Fruit fly (Drosophila melanogaster): Measurements from ENCODE around the gene Or10a.
A peak's percentile ranks its signal among the peaks of the same experiment; 100 is the strongest.

Or10a gene

dm6 chrX:11379139-11379538, 38.1 kb downstream of the Or10a start (continued):
- TF ChIP-seq lbe (GFP tag; optimal IDR thresholded peaks at IDR 0.05) (no peak), tna (GFP tag; IDR thresholded peaks at IDR 0.05; ENCODE audit: partially characterized antibody) (no peak), CG7786 (GFP tag; optimal IDR thresholded peaks at IDR 0.05) (no peak), Ssrp (tag; optimal IDR thresholded peaks at IDR 0.05) (no peak), CG4424 (GFP tag; optimal IDR thresholded peaks at IDR 0.05) (no peak), CG9817 (tag; optimal IDR thresholded peaks at IDR 0.05) (peak; percentile 52), Oli (tag; optimal IDR thresholded peaks at IDR 0.05) (peak; percentile 7), aop (GFP tag; IDR thresholded peaks at IDR 0.05) (no peak), CG6813 (GFP tag; optimal IDR thresholded peaks at IDR 0.05) (peak; percentile 19), sqz (GFP tag; optimal IDR thresholded peaks at IDR 0.05) (peak; percentile 3), CoRest (tag; optimal IDR thresholded peaks at IDR 0.05) (peak; percentile 41), CG18619 (GFP tag; optimal IDR thresholded peaks at IDR 0.05) (peak; percentile 14), CG11504 (tag; optimal IDR thresholded peaks at IDR 0.05) (peak; percentile 67), vfl (GFP tag; optimal IDR thresholded peaks at IDR 0.05) (no peak), tap (tag; optimal IDR thresholded peaks at IDR 0.05) (peak; percentile 57), Doc3 (GFP tag; IDR thresholded peaks at IDR 0.05; ENCODE audit: partially characterized antibody) (no peak), CG3281 (GFP tag; optimal IDR thresholded peaks at IDR 0.05) (peak; percentile 63), pum (GFP tag; optimal IDR thresholded peaks at IDR 0.05) (peak; percentile 0), Sox102F (GFP tag; optimal IDR thresholded peaks at IDR 0.05) (peak; percentile 44), CG6689 (GFP tag; IDR thresholded peaks at IDR 0.05) (peak; percentile 49), CG16815 (GFP tag; optimal IDR thresholded peaks at IDR 0.05) (no peak), en (GFP tag; optimal IDR thresholded peaks at IDR 0.05) (no peak), CG5245 (GFP tag; optimal IDR thresholded peaks at IDR 0.05) (no peak), ftz-f1 (GFP tag; optimal IDR thresholded peaks at IDR 0.05) (no peak), Xrp1 (GFP tag; IDR thresholded peaks at IDR 0.05) (peak; percentile 55; the same call in 1 of the 2 replicates), CG13624 (GFP tag; optimal IDR thresholded peaks at IDR 0.05) (peak; percentile 46), pb (GFP tag; optimal IDR thresholded peaks at IDR 0.05) (no peak), sc (optimal IDR thresholded peaks at IDR 0.05) (no peak), sc (GFP tag; optimal IDR thresholded peaks at IDR 0.05) (no peak), CG7271 (tag; optimal IDR thresholded peaks at IDR 0.05) (no peak), CG18476 (GFP tag; optimal IDR thresholded peaks at IDR 0.05) (no peak), unpg (GFP tag; optimal IDR thresholded peaks at IDR 0.05) (peak; percentile 58), CG10431 (GFP tag; optimal IDR thresholded peaks at IDR 0.05) (no peak), BtbVII (GFP tag; optimal IDR thresholded peaks at IDR 0.05) (no peak), gcm2 (GFP tag; optimal IDR thresholded peaks at IDR 0.05) (no peak), CG30431 (GFP tag; optimal IDR thresholded peaks at IDR 0.05) (no peak), CG9727 (GFP tag; optimal IDR thresholded peaks at IDR 0.05) (peak; percentile 3), CG14667 (GFP tag; IDR thresholded peaks at IDR 0.05) (peak; percentile 29; the same call in 1 of the 2 replicates), pho (GFP tag; optimal IDR thresholded peaks at IDR 0.05) (no peak), CG14441 (GFP tag; IDR thresholded peaks at IDR 0.05) (peak; percentile 60), ken (GFP tag; IDR thresholded peaks at IDR 0.05) (no peak), al (GFP tag; IDR thresholded peaks at IDR 0.05) (peak; percentile 27; the same call in 1 of the 2 replicates), pnt (GFP tag; optimal IDR thresholded peaks at IDR 0.05) (no peak), NfI (GFP tag; optimal IDR thresholded peaks at IDR 0.05) (peak; percentile 46), CG12155 (GFP tag; optimal IDR thresholded peaks at IDR 0.05) (no peak), Fer1 (GFP tag; optimal IDR thresholded peaks at IDR 0.05) (peak; percentile 65), exex (tag; optimal IDR thresholded peaks at IDR 0.05) (no peak), Hr51 (GFP tag; optimal IDR thresholded peaks at IDR 0.05) (peak in 1 of 2 experiments; percentile 58), shn (GFP tag; optimal IDR thresholded peaks at IDR 0.05) (no peak), ems (GFP tag; optimal IDR thresholded peaks at IDR 0.05) (no peak), HmgZ (tag; optimal IDR thresholded peaks at IDR 0.05) (peak; percentile 35)
